Fruit fly (Drosophila melanogaster): ENCODE measurements around the gene CG42688.

CG42688 gene

dm6 chr2L:19200211-19200610, 17.6 kb upstream of the CG42688 start (continued):
- TF ChIP-seq CG8119 (GFP tag; IDR thresholded peaks at IDR 0.05) = no peak
- peak; percentile 56 for TF ChIP-seq pdm3 (GFP tag; optimal IDR thresholded peaks at IDR 0.05)
- TF ChIP-seq fkh (GFP tag; optimal IDR thresholded peaks at IDR 0.05) = no peak
- peak; percentile 56 for TF ChIP-seq CG3919 (GFP tag; optimal IDR thresholded peaks at IDR 0.05)
- TF ChIP-seq CG15336 (GFP tag; IDR thresholded peaks at IDR 0.05) = 0 out of 2 replicates have a peak, but pooled peaks have one; percentile 26
- no peak for TF ChIP-seq CG6163 (GFP tag; IDR thresholded peaks at IDR 0.05)
- peak; percentile 27 for TF ChIP-seq lz (GFP tag; optimal IDR thresholded peaks at IDR 0.05)
- peak; percentile 41 for TF ChIP-seq achi (GFP tag; optimal IDR thresholded peaks at IDR 0.05)
- peak; percentile 31 for TF ChIP-seq vri (GFP tag; optimal IDR thresholded peaks at IDR 0.05)
- TF ChIP-seq CG10631 (GFP tag; optimal IDR thresholded peaks at IDR 0.05) = peak; percentile 49
- peak; percentile 33 for TF ChIP-seq CG1621 (tag; optimal IDR thresholded peaks at IDR 0.05)
- TF ChIP-seq acj6 (GFP tag; optimal IDR thresholded peaks at IDR 0.05) = peak; percentile 40
- TF ChIP-seq fd59A (GFP tag; optimal IDR thresholded peaks at IDR 0.05) = peak; percentile 45

dm6 chr2L:19198402-19198801, 15.8 kb upstream of the CG42688 start:
- TF ChIP-seq net (GFP tag; optimal IDR thresholded peaks at IDR 0.05) (no peak), Sox14 (GFP tag; optimal IDR thresholded peaks at IDR 0.05) (no peak), dac (GFP tag; optimal IDR thresholded peaks at IDR 0.05) (no peak), CG6163 (GFP tag; IDR thresholded peaks at IDR 0.05) (no peak), spab (GFP tag; optimal IDR thresholded peaks at IDR 0.05) (no peak), CG11294 (GFP tag; IDR thresholded peaks at IDR 0.05) (no peak), CG31627 (GFP tag; optimal IDR thresholded peaks at IDR 0.05) (no peak), fd85E (GFP tag; optimal IDR thresholded peaks at IDR 0.05) (no peak), cyc (GFP tag; optimal IDR thresholded peaks at IDR 0.05) (no peak), CG6854 (GFP tag; optimal IDR thresholded peaks at IDR 0.05) (no peak), esn (GFP tag; optimal IDR thresholded peaks at IDR 0.05) (no peak), salr (GFP tag; optimal IDR thresholded peaks at IDR 0.05) (no peak), CG10631 (GFP tag; optimal IDR thresholded peaks at IDR 0.05) (no peak), Eip93F (GFP tag; optimal IDR thresholded peaks at IDR 0.05) (no peak), Sox102F (GFP tag; optimal IDR thresholded peaks at IDR 0.05) (no peak), CG34406 (GFP tag; optimal IDR thresholded peaks at IDR 0.05) (no peak), CG1621 (tag; optimal IDR thresholded peaks at IDR 0.05) (no peak), Hr4 (GFP tag; optimal IDR thresholded peaks at IDR 0.05) (no peak), Hr38 (GFP tag; optimal IDR thresholded peaks at IDR 0.05) (no peak), CG9139 (GFP tag; optimal IDR thresholded peaks at IDR 0.05) (no peak)

- TF ChIP-seq CG15336 (GFP tag; IDR thresholded peaks at IDR 0.05) (peak; percentile 71), cyc (GFP tag; optimal IDR thresholded peaks at IDR 0.05) (peak; percentile 80), Gug (GFP tag; IDR thresholded peaks at IDR 0.05) (peak; percentile 72), CG3032 (tag; optimal IDR thresholded peaks at IDR 0.05) (peak; percentile 83), CG7368 (GFP tag; optimal IDR thresholded peaks at IDR 0.05) (peak; percentile 77), net (GFP tag; optimal IDR thresholded peaks at IDR 0.05) (peak; percentile 78), Sox14 (GFP tag; optimal IDR thresholded peaks at IDR 0.05) (peak; percentile 83), pdm3 (GFP tag; optimal IDR thresholded peaks at IDR 0.05) (peak; percentile 78), svp (GFP tag) (peak; percentile 94), Hr39 (GFP tag; optimal IDR thresholded peaks at IDR 0.05) (peak; percentile 85), Lpt (GFP tag; optimal IDR thresholded peaks at IDR 0.05) (peak; percentile 51), fd59A (GFP tag; optimal IDR thresholded peaks at IDR 0.05) (peak; percentile 69), CG31627 (GFP tag; optimal IDR thresholded peaks at IDR 0.05) (peak; percentile 85), CG6163 (GFP tag; IDR thresholded peaks at IDR 0.05) (peak; percentile 92), Ets21C (GFP tag; optimal IDR thresholded peaks at IDR 0.05) (peak; percentile 82), Ets96B (tag; optimal IDR thresholded peaks at IDR 0.05) (peak; percentile 88), CG6276 (GFP tag; optimal IDR thresholded peaks at IDR 0.05) (peak; percentile 45), Sox102F (GFP tag; optimal IDR thresholded peaks at IDR 0.05) (peak; percentile 90), CG16779 (tag; optimal IDR thresholded peaks at IDR 0.05) (peak; percentile 69), CG10669 (GFP tag; optimal IDR thresholded peaks at IDR 0.05) (peak; percentile 86), CG10631 (GFP tag; optimal IDR thresholded peaks at IDR 0.05) (peak; percentile 82), dsx (GFP tag; optimal IDR thresholded peaks at IDR 0.05; ENCODE audit: poor library complexity, severe bottlenecking) (peak; percentile 71), Sox15 (GFP tag; optimal IDR thresholded peaks at IDR 0.05) (peak; percentile 71), CG11294 (GFP tag; IDR thresholded peaks at IDR 0.05) (peak; percentile 51), CG4318 (GFP tag; optimal IDR thresholded peaks at IDR 0.05) (peak; percentile 33), CG34406 (GFP tag; optimal IDR thresholded peaks at IDR 0.05) (peak; percentile 82), OdsH (GFP tag; optimal IDR thresholded peaks at IDR 0.05) (peak; percentile 81), Hr38 (GFP tag; optimal IDR thresholded peaks at IDR 0.05) (no peak), Hr4 (GFP tag; optimal IDR thresholded peaks at IDR 0.05) (peak; percentile 51), CG1621 (tag; optimal IDR thresholded peaks at IDR 0.05) (peak; percentile 84), Eip78C (GFP tag) (peak; percentile 97)
Measured at dm6 chr2L:19196443-19197044, 13.9 kb upstream of the CG42688 start.
